Worm (Caenorhabditis elegans): Measurements from ENCODE around the gene nhr-10.

nhr-10 gene

ce11 chrIII:7095156-7095555 lies 20.1 kb downstream of the nhr-10 start, which contains the start of gene nhr-9:
TSS of gene nhr-9 (plus strand) at chrIII:7095462.
- TF ChIP-seq nhr-11 (tag; optimal IDR thresholded peaks at IDR 0.05) (peak; percentile 64), nhr-47 (tag; optimal IDR thresholded peaks at IDR 0.05) (peak; percentile 46), lin-35 (GFP tag; optimal IDR thresholded peaks at IDR 0.05) (no peak), nhr-71 (tag; optimal IDR thresholded peaks at IDR 0.05) (peak; percentile 50), lin-13 (GFP tag; optimal IDR thresholded peaks at IDR 0.05) (no peak), pax-3 (tag; optimal IDR thresholded peaks at IDR 0.05) (peak; percentile 38), grh-1 (GFP tag; IDR thresholded peaks at IDR 0.05) (no peak), aha-1 (tag; optimal IDR thresholded peaks at IDR 0.05) (no peak), isw-1 (GFP tag; IDR thresholded peaks at IDR 0.05) (no peak), nhr-20 (tag; optimal IDR thresholded peaks at IDR 0.05) (peak; percentile 11), tbx-2 (tag; optimal IDR thresholded peaks at IDR 0.05) (no peak), aly-2 (tag; optimal IDR thresholded peaks at IDR 0.05) (no peak), dsc-1 (tag; optimal IDR thresholded peaks at IDR 0.05) (peak; percentile 89), fkh-8 (tag; optimal IDR thresholded peaks at IDR 0.05) (peak; percentile 82), mdl-1 (tag; optimal IDR thresholded peaks at IDR 0.05) (no peak), sox-4 (tag; optimal IDR thresholded peaks at IDR 0.05) (peak; percentile 39)

- no peak for TF ChIP-seq mab-9 (GFP tag; IDR thresholded peaks at IDR 0.05)
- TF ChIP-seq ets-5 (GFP tag; IDR thresholded peaks at IDR 0.05): no peak
- no peak for TF ChIP-seq nhr-20 (tag; optimal IDR thresholded peaks at IDR 0.05)
- no peak for TF ChIP-seq lin-35 (GFP tag; optimal IDR thresholded peaks at IDR 0.05)
- no peak for TF ChIP-seq tlp-1 (tag; optimal IDR thresholded peaks at IDR 0.05)
- no peak for TF ChIP-seq pqm-1 (tag; optimal IDR thresholded peaks at IDR 0.05)
- TF ChIP-seq sup-37 (GFP tag; optimal IDR thresholded peaks at IDR 0.05): no peak
- no peak for TF ChIP-seq zag-1 (tag; optimal IDR thresholded peaks at IDR 0.05)
- no peak for TF ChIP-seq lir-3 (tag; optimal IDR thresholded peaks at IDR 0.05; ENCODE audit: poor library complexity)
- no peak for TF ChIP-seq ceh-63 (GFP tag; optimal IDR thresholded peaks at IDR 0.05)
- no peak for TF ChIP-seq egl-13 (tag; optimal IDR thresholded peaks at IDR 0.05)
- no peak for TF ChIP-seq ces-1 (GFP tag; optimal IDR thresholded peaks at IDR 0.05)
- TF ChIP-seq efl-1 (optimal IDR thresholded peaks at IDR 0.05): no peak
- TF ChIP-seq efl-1 (GFP tag; optimal IDR thresholded peaks at IDR 0.05 in 1 of 2): no peak
- no peak for TF ChIP-seq unc-30 (tag; optimal IDR thresholded peaks at IDR 0.05)
- TF ChIP-seq skn-1 (tag; optimal IDR thresholded peaks at IDR 0.05): no peak
- TF ChIP-seq aha-1 (tag; optimal IDR thresholded peaks at IDR 0.05): no peak
Observed at ce11 chrIII:7091042-7091441, 24.2 kb downstream of the nhr-10 start, which contains the start of gene ZK418.2. TSS of gene ZK418.2 (plus strand) at chrIII:7091342.

ce11 chrIII:7090545-7090944 lies 24.7 kb downstream of the nhr-10 start, which contains the start of gene ZK418.10:
TSS of gene ZK418.10 (minus strand) at chrIII:7090692.
- TF ChIP-seq elt-2 (tag; optimal IDR thresholded peaks at IDR 0.05) (no peak), fkh-8 (tag; optimal IDR thresholded peaks at IDR 0.05) (peak; percentile 91), snpc-4 (tag; optimal IDR thresholded peaks at IDR 0.05) (no peak), nhr-71 (tag; optimal IDR thresholded peaks at IDR 0.05) (peak; percentile 65), ces-1 (GFP tag; optimal IDR thresholded peaks at IDR 0.05) (no peak), mep-1 (tag; optimal IDR thresholded peaks at IDR 0.05) (no peak), unc-62 (GFP tag; optimal IDR thresholded peaks at IDR 0.05) (no peak), pax-3 (tag; optimal IDR thresholded peaks at IDR 0.05) (peak; percentile 45), hlh-17 (GFP tag; optimal IDR thresholded peaks at IDR 0.05; ENCODE audit: borderline replicate concordance) (no peak), ama-1 (optimal IDR thresholded peaks at IDR 0.05) (no peak), vab-15 (tag; optimal IDR thresholded peaks at IDR 0.05) (no peak), dpl-1 (GFP tag; optimal IDR thresholded peaks at IDR 0.05) (no peak), blmp-1 (tag; optimal IDR thresholded peaks at IDR 0.05) (no peak), xbp-1 (tag; optimal IDR thresholded peaks at IDR 0.05) (no peak), nhr-11 (tag; optimal IDR thresholded peaks at IDR 0.05) (no peak), efl-3 (GFP tag; optimal IDR thresholded peaks at IDR 0.05) (no peak), lir-3 (tag; optimal IDR thresholded peaks at IDR 0.05; ENCODE audit: poor library complexity) (no peak), sox-4 (tag; optimal IDR thresholded peaks at IDR 0.05) (peak; percentile 68), zip-4 (GFP tag; optimal IDR thresholded peaks at IDR 0.05) (no peak), nhr-237 (tag; optimal IDR thresholded peaks at IDR 0.05) (no peak), skn-1 (tag; optimal IDR thresholded peaks at IDR 0.05) (no peak), egl-13 (tag; optimal IDR thresholded peaks at IDR 0.05) (no peak), lin-15B (tag; optimal IDR thresholded peaks at IDR 0.05) (no peak), nhr-90 (tag; optimal IDR thresholded peaks at IDR 0.05; ENCODE audit: poor library complexity) (no peak), aly-2 (tag; optimal IDR thresholded peaks at IDR 0.05) (no peak), ceh-8 (GFP tag; optimal IDR thresholded peaks at IDR 0.05) (no peak), nhr-85 (tag) (no peak), hlh-4 (tag; optimal IDR thresholded peaks at IDR 0.05) (no peak), jun-1 (tag; optimal IDR thresholded peaks at IDR 0.05) (no peak), sup-37 (GFP tag; optimal IDR thresholded peaks at IDR 0.05) (no peak)
